Worm (Caenorhabditis elegans) whole organism, L4 larva: ENCODE results near the gene srh-186.
A peak's percentile ranks its signal among the peaks of the same experiment; 100 is the strongest.

ENCODE experiments used
- F10B5.3 ChIP-seq: sonication (generic microtip); optimal IDR thresholded peaks from 2 replicates; lab custom pipeline; 2016; ENCODE audit warnings: mild to moderate bottlenecking, missing genetic modification characterization, missing compliant biosample characterization
- F37D6.2 ChIP-seq: sonication (generic microtip); optimal IDR thresholded peaks from 2 replicates; lab custom pipeline; 2016; ENCODE audit warnings: mild to moderate bottlenecking, missing genetic modification characterization, missing compliant biosample characterization
- aha-1 ChIP-seq: fragments of 150-350 bp; peaks from one replicate; lab custom pipeline; 2014; ENCODE audit warnings: missing biosample characterization, missing genetic modification characterization
- ama-1 ChIP-seq: fragments of 150-350 bp; optimal IDR thresholded peaks from 2 replicates; lab custom pipeline; 2014; ENCODE audit warnings: inconsistent platforms, mixed read lengths
- attf-4 ChIP-seq: sonication (generic microtip); optimal IDR thresholded peaks from 3 replicates; lab custom pipeline; 2017; ENCODE audit warnings: missing biosample characterization, missing genetic modification characterization
- ceh-20 ChIP-seq: fragments of 200-800 bp; sonication (Bioruptor generic); IDR thresholded peaks from 2 replicates; pipeline ENCODE4 v1.3.6; 2022; ENCODE audit warnings: missing genetic modification reagents, missing genetic modification characterization, missing compliant biosample characterization
- ceh-32 ChIP-seq: sonication (generic microtip); optimal IDR thresholded peaks from 2 replicates; lab custom pipeline; 2016; ENCODE audit warnings: mild to moderate bottlenecking, missing genetic modification characterization, missing compliant biosample characterization; ENCODE audit not compliant: poor library complexity
- ceh-62 ChIP-seq: sonication (generic microtip); optimal IDR thresholded peaks from 2 replicates; lab custom pipeline; 2017; ENCODE audit warnings: missing biosample characterization, missing genetic modification characterization
- ces-1 ChIP-seq: fragments of 150-350 bp; sonication (generic microtip); optimal IDR thresholded peaks from 4 replicates; lab custom pipeline; 2014; ENCODE audit warnings: missing biosample characterization, missing genetic modification reagents, missing genetic modification characterization
- daf-16 ChIP-seq, 3 experiments: sonication (generic microtip); optimal IDR thresholded peaks; 2 replicates each; lab custom pipeline; 2016 to 2017; ENCODE audit warnings: missing genetic modification characterization in 3 of 3, missing genetic modification reagents in 3 of 3, mild to moderate bottlenecking in 2 of 3, missing compliant biosample characterization in 2 of 3, missing biosample characterization in 1 of 3, moderate library complexity in 1 of 3
- dmd-6 ChIP-seq: fragments of 200-800 bp; sonication (Bioruptor generic); IDR thresholded peaks from 2 replicates; pipeline ENCODE4 v1.3.6; 2022; ENCODE audit warnings: missing genetic modification reagents, missing genetic modification characterization, missing compliant biosample characterization
- dmd-9 ChIP-seq: fragments of 200-800 bp; sonication (Bioruptor generic); IDR thresholded peaks from 2 replicates; pipeline ENCODE4 v1.3.6; 2022; ENCODE audit warnings: missing genetic modification reagents, missing genetic modification characterization, missing compliant biosample characterization
- dpl-1 ChIP-seq: fragments of 150-350 bp; optimal IDR thresholded peaks from 2 replicates; lab custom pipeline; 2014; ENCODE audit warnings: missing biosample characterization, missing genetic modification reagents, missing genetic modification characterization
- duxl-1 ChIP-seq: sonication (generic microtip); optimal IDR thresholded peaks from 2 replicates; lab custom pipeline; 2016; ENCODE audit warnings: mild to moderate bottlenecking, missing genetic modification characterization, moderate library complexity, missing compliant biosample characterization; ENCODE audit not compliant: poor library complexity
- hlh-11 ChIP-seq: fragments of 200-800 bp; sonication (Bioruptor generic); optimal IDR thresholded peaks from 2 replicates; lab custom pipeline; 2018; ENCODE audit warnings: mild to moderate bottlenecking, missing genetic modification characterization, missing compliant biosample characterization
- hlh-30 ChIP-seq: sonication (generic microtip); optimal IDR thresholded peaks from 2 replicates; lab custom pipeline; 2017; ENCODE audit warnings: antibody characterized with exemption, mild to moderate bottlenecking, missing genetic modification characterization, missing compliant biosample characterization; ENCODE audit not compliant: insufficient read depth
- hmg-1.1 ChIP-seq: fragments of 200-800 bp; sonication (Bioruptor generic); IDR thresholded peaks from 2 replicates; pipeline ENCODE4 v1.3.6; 2022; ENCODE audit warnings: missing genetic modification reagents, missing genetic modification characterization, missing compliant biosample characterization
- jun-1 ChIP-seq: fragments of 150-350 bp; optimal IDR thresholded peaks from 2 replicates; lab custom pipeline; 2014; ENCODE audit warnings: missing biosample characterization, missing genetic modification reagents, missing genetic modification characterization
- lin-1 ChIP-seq: fragments of 200-800 bp; sonication (Bioruptor generic); IDR thresholded peaks from 2 replicates; pipeline ENCODE4 v1.3.6; 2022; ENCODE audit warnings: missing genetic modification reagents, missing genetic modification characterization, missing compliant biosample characterization
- lin-29 ChIP-seq: fragments of 200-800 bp; sonication (Bioruptor generic); IDR thresholded peaks from 2 replicates; pipeline ENCODE4 v1.3.6; 2022; ENCODE audit warnings: missing genetic modification reagents, missing genetic modification characterization, missing compliant biosample characterization
- mdl-1 ChIP-seq, 2 experiments: fragments of 150-350 bp in 1 of 2; sonication (generic microtip) in 1 of 2; optimal IDR thresholded peaks; 2 replicates each; lab custom pipeline; 2014 to 2017; ENCODE audit warnings: missing biosample characterization in 2 of 2, missing genetic modification characterization in 2 of 2
- mxl-2 ChIP-seq: fragments of 200-800 bp; sonication (Bioruptor generic); conservative IDR thresholded peaks from 2 replicates; pipeline ENCODE4 v1.3.6; 2022; ENCODE audit warnings: missing genetic modification reagents, missing genetic modification characterization, missing compliant biosample characterization
- mxl-3 ChIP-seq: fragments of 200-800 bp; sonication (Bioruptor generic); optimal IDR thresholded peaks from 2 replicates; lab custom pipeline; 2018; ENCODE audit warnings: mild to moderate bottlenecking, missing genetic modification characterization, missing compliant biosample characterization
- nhr-10 ChIP-seq: fragments of 150-350 bp; optimal IDR thresholded peaks from 2 replicates; lab custom pipeline; 2014; ENCODE audit warnings: missing biosample characterization, missing genetic modification characterization
- nhr-11 ChIP-seq: fragments of 150-350 bp; optimal IDR thresholded peaks from 2 replicates; lab custom pipeline; 2014; ENCODE audit warnings: missing biosample characterization, missing genetic modification characterization
- nhr-41 ChIP-seq: fragments of 200-800 bp; sonication (Bioruptor generic); IDR thresholded peaks from 2 replicates; pipeline ENCODE4 v1.3.6; 2022; ENCODE audit warnings: missing genetic modification reagents, missing genetic modification characterization, missing compliant biosample characterization
- nhr-42 ChIP-seq: fragments of 200-800 bp; sonication (Bioruptor generic); IDR thresholded peaks from 2 replicates; pipeline ENCODE4 v1.3.6; 2022; ENCODE audit warnings: missing genetic modification characterization, missing compliant biosample characterization
- nhr-48 ChIP-seq: sonication (generic microtip); optimal IDR thresholded peaks from 2 replicates; lab custom pipeline; 2016; ENCODE audit warnings: mild to moderate bottlenecking, missing genetic modification characterization, missing compliant biosample characterization
- nhr-6 ChIP-seq: fragments of 150-350 bp; optimal IDR thresholded peaks from 2 replicates; lab custom pipeline; 2014; ENCODE audit warnings: missing biosample characterization, missing genetic modification characterization
- nhr-76 ChIP-seq: fragments of 150-350 bp; optimal IDR thresholded peaks from 2 replicates; lab custom pipeline; 2014; ENCODE audit warnings: missing biosample characterization, missing genetic modification characterization
- nhr-77 ChIP-seq: fragments of 150-350 bp; optimal IDR thresholded peaks from 2 replicates; lab custom pipeline; 2014; ENCODE audit warnings: missing biosample characterization, missing genetic modification characterization
- pha-4 ChIP-seq, 2 experiments: fragments of 150-350 bp in 1 of 2; fragments of 200-800 bp in 1 of 2; sonication (Bioruptor generic) in 1 of 2; IDR thresholded peaks in 1 of 2; optimal IDR thresholded peaks in 1 of 2; 2 replicates each; pipeline versions ENCODE4 v1.3.6 to Lab custom; 2014 to 2022; ENCODE audit warnings: missing genetic modification characterization in 2 of 2, missing genetic modification reagents in 2 of 2, missing biosample characterization in 1 of 2, missing compliant biosample characterization in 1 of 2
- php-3 ChIP-seq: fragments of 200-800 bp; sonication (Bioruptor generic); IDR thresholded peaks from 2 replicates; pipeline ENCODE4 v1.3.6; 2022; ENCODE audit warnings: missing genetic modification reagents, missing genetic modification characterization, missing compliant biosample characterization
- set-16 ChIP-seq: fragments of 200-800 bp; sonication (Bioruptor generic); IDR thresholded peaks from 2 replicates; pipeline ENCODE4 v1.3.6; 2022; ENCODE audit warnings: missing genetic modification reagents, missing genetic modification characterization, missing compliant biosample characterization
- skn-1 ChIP-seq: fragments of 150-350 bp; optimal IDR thresholded peaks from 2 replicates; lab custom pipeline; 2014; ENCODE audit warnings: missing biosample characterization, missing genetic modification characterization
- snpc-1.2 ChIP-seq: fragments of 200-800 bp; sonication (Bioruptor generic); IDR thresholded peaks from 2 replicates; pipeline ENCODE4 v1.3.6; 2022; ENCODE audit warnings: missing genetic modification reagents, missing genetic modification characterization, missing compliant biosample characterization
- snpc-4 ChIP-seq: fragments of 150-350 bp; optimal IDR thresholded peaks from 2 replicates; lab custom pipeline; 2014; ENCODE audit warnings: missing biosample characterization, missing genetic modification characterization
- unc-130 ChIP-seq: sonication (generic microtip); optimal IDR thresholded peaks from 2 replicates; lab custom pipeline; 2016; ENCODE audit warnings: missing genetic modification reagents, missing genetic modification characterization, missing compliant biosample characterization
- zfp-2 ChIP-seq: sonication (generic microtip); optimal IDR thresholded peaks from 2 replicates; lab custom pipeline; 2016; ENCODE audit warnings: mild to moderate bottlenecking, missing genetic modification characterization, missing compliant biosample characterization
- zip-2 ChIP-seq: fragments of 150-350 bp; optimal IDR thresholded peaks from 2 replicates; lab custom pipeline; 2014; ENCODE audit warnings: missing biosample characterization, missing genetic modification characterization

Gene srh-186

ce11 chrV:15982733-15983344 is 27.2 kb downstream of the srh-186 start, which contains the start of the genes fbxa-99 and F36G9.13 (continued):
- no peak for TF ChIP-seq hlh-30
- TF ChIP-seq duxl-1 (tag; lab: Kevin White, UChicago), result no peak
- TF ChIP-seq ceh-62 (tag; lab: Kevin White, UChicago), result no peak
- TF ChIP-seq lin-1 (GFP tag; lab: Robert Waterston, UW), result no peak
- no peak for TF ChIP-seq zfp-2
- TF ChIP-seq mdl-1 (tag; optimal IDR thresholded peaks at IDR 0.05; lab: Kevin White, UChicago), result no peak
- no peak for TF ChIP-seq F10B5.3 (tag; lab: Kevin White, UChicago)
- no peak for TF ChIP-seq ces-1
- TF ChIP-seq mxl-3 (GFP tag; lab: Kevin White, UChicago), result no peak
- TF ChIP-seq nhr-41 (GFP tag; lab: Robert Waterston, UW), result no peak
- no peak for TF ChIP-seq attf-4 (tag; lab: Kevin White, UChicago)
- TF ChIP-seq pha-4 (GFP tag; IDR thresholded peaks at IDR 0.05; lab: Robert Waterston, UW), result no peak
- TF ChIP-seq pha-4 (tag; optimal IDR thresholded peaks at IDR 0.05; lab: Kevin White, UChicago), result no peak
- no peak for TF ChIP-seq set-16
- no peak for TF ChIP-seq daf-16 (GFP tag; optimal IDR thresholded peaks at IDR 0.05; lab: Kevin White, UChicago)
- peak; percentile 72 for TF ChIP-seq daf-16 (tag; optimal IDR thresholded peaks at IDR 0.05; lab: Kevin White, UChicago)
- TF ChIP-seq php-3 (GFP tag; lab: Robert Waterston, UW), result no peak
- no peak for TF ChIP-seq ama-1 (lab: Kevin White, UChicago)
- TF ChIP-seq unc-130 (GFP tag; lab: Kevin White, UChicago), result no peak
- TF ChIP-seq dmd-6 (GFP tag; lab: Robert Waterston, UW), result peak; percentile 41
- TF ChIP-seq nhr-48 (tag; lab: Kevin White, UChicago), result no peak
- TF ChIP-seq snpc-1.2 (GFP tag; lab: Robert Waterston, UW), result no peak

ce11 chrV:15988074-15988473 is 32.5 kb downstream of the srh-186 start, which contains the start of gene F36G9.15:
F36G9.15 (minus strand) TSS chrV:15988174.
- TF ChIP-seq hlh-11 (tag; lab: Kevin White, UChicago), result no peak
- peak; percentile 15 for TF ChIP-seq aha-1 (tag; lab: Kevin White, UChicago)

ce11 chrV:15991850-15992249 is 36.3 kb downstream of the srh-186 start, which contains the start of gene C06C6.7:
C06C6.7 (plus strand) TSS chrV:15992150.
- TF ChIP-seq aha-1 (tag; lab: Kevin White, UChicago), result peak; percentile 2

DNA sequence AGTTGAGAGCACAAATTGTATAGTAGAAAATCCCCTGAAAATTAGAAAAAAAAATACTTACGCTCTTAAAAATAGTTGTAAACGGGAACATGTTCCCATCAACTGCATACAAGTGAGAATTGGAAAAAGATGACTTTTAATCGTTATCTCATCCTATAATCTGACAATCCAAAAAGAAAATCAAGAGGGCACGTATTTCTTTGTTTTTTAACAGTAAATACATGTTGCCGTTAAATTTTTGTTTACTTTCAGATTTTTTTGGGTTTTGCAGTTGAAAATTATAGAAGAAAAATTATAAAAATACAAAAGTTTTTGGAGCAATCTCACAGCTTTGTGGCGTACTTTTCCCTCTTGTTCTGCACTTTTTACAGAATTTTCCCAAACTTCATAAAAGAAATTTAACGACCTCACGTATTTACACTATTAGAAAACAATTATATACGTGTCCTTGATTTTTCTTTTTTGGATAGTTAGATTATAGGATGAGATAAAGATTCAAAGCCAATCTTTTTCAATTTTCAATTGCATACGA is 41.1 kb downstream of the srh-186 start, which contains the start of the genes C06C6.9 and C06C6.8:
Gene C06C6.9 (minus strand): TSS at position 101 of the 532 bp plus-strand sequence.
Gene C06C6.8 (plus strand): TSS at position 482 of the 532 bp plus-strand sequence.
- TF ChIP-seq php-3 (GFP tag; lab: Robert Waterston, UW) (no peak), aha-1 (tag; lab: Kevin White, UChicago) (peak; percentile 24)
- TF ChIP-seq, all 104 proteins: peak for 1

DNA sequence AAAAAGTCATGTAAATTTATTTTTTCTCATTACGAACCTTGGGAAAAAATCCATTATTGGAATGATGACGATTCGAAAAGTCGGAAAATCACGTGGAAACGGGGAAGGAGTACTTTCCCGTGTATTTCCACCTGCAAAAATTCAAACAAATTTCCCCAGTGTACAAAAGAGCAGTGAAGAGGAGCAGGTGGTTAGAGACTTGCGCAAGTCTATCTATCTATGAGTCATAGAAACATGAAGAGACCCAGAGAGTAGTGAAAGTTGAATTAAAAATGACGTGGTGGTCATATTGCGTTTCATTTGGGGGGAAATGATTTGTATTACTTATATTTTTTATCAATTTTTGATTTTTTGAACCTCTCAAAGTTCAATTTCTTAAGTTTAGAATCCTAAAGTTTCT is 44.8 kb downstream of the srh-186 start, which contains the start of gene nhr-50:
Gene nhr-50 (minus strand): TSS at position 199 of the 400 bp plus-strand sequence.
- TF ChIP-seq dpl-1 (GFP tag; lab: Kevin White, UChicago) (peak; percentile 31), ceh-62 (tag; lab: Kevin White, UChicago) (no peak), ceh-20 (GFP tag; lab: Robert Waterston, UW) (no peak), nhr-76 (tag; lab: Kevin White, UChicago) (no peak), lin-29 (GFP tag; lab: Robert Waterston, UW) (no peak), snpc-4 (tag; lab: Kevin White, UChicago) (no peak), nhr-10 (tag; lab: Kevin White, UChicago) (no peak), snpc-1.2 (GFP tag; lab: Robert Waterston, UW) (no peak), nhr-11 (tag; lab: Kevin White, UChicago) (no peak), hlh-30 (peak; percentile 80), F37D6.2 (tag; lab: Kevin White, UChicago) (no peak), jun-1 (tag; lab: Kevin White, UChicago) (peak; percentile 18), mxl-2 (no peak), nhr-77 (tag; lab: Kevin White, UChicago) (peak; percentile 66), nhr-42 (GFP tag; lab: Robert Waterston, UW) (no peak), nhr-6 (tag; lab: Kevin White, UChicago) (peak; percentile 93), zip-2 (tag; lab: Kevin White, UChicago) (no peak), ceh-32 (tag; lab: Kevin White, UChicago) (no peak), pha-4 (GFP tag; IDR thresholded peaks at IDR 0.05; lab: Robert Waterston, UW) (no peak), pha-4 (tag; optimal IDR thresholded peaks at IDR 0.05; lab: Kevin White, UChicago) (peak; percentile 86), dmd-9 (GFP tag; lab: Robert Waterston, UW) (no peak), hmg-1.1 (no peak), skn-1 (tag; lab: Kevin White, UChicago) (no peak), nhr-48 (tag; lab: Kevin White, UChicago) (peak; percentile 44), mxl-3 (GFP tag; lab: Kevin White, UChicago) (peak; percentile 14)
